Fruit fly (Drosophila melanogaster) whole organism, embryonic: ENCODE measurements around the gene CG17029.

Experiments used
- B-H2 ChIP-seq: fragments of 200-800 bp; sonication (Bioruptor generic); optimal IDR thresholded peaks from 2 replicates; lab custom pipeline; 2018; ENCODE audit warnings: missing biosample characterization, mild to moderate bottlenecking, missing genetic modification characterization
- Bgb ChIP-seq: fragments of 200-800 bp; sonication (Bioruptor generic); IDR thresholded peaks from 2 replicates; pipeline ENCODE4 v1.3.6; 2022; ENCODE audit warnings: missing biosample characterization, missing genetic modification characterization; ENCODE audit not compliant: partially characterized antibody
- CG12104 ChIP-seq: fragments of 200-800 bp; sonication (Bioruptor generic); optimal IDR thresholded peaks from 3 replicates; lab custom pipeline; 2016; ENCODE audit warnings: missing biosample characterization, missing genetic modification characterization
- CG15479 ChIP-seq: fragments of 200-800 bp; sonication (Bioruptor generic); optimal IDR thresholded peaks from 3 replicates; lab custom pipeline; 2019; ENCODE audit warnings: missing biosample characterization, mild to moderate bottlenecking, missing genetic modification characterization, moderate library complexity
- CG15514 ChIP-seq: fragments of 200-800 bp; sonication (Bioruptor generic); optimal IDR thresholded peaks from 3 replicates; lab custom pipeline; 2017; ENCODE audit warnings: missing biosample characterization, missing genetic modification characterization, mild to moderate bottlenecking, moderate library complexity, missing genetic modification reagents
- CG1647 ChIP-seq: fragments of 200-800 bp; sonication (Bioruptor generic); optimal IDR thresholded peaks from 3 replicates; lab custom pipeline; 2016; ENCODE audit warnings: missing biosample characterization, missing genetic modification characterization
- CG18262 ChIP-seq: fragments of 200-800 bp; optimal IDR thresholded peaks from 3 replicates; lab custom pipeline; 2019; ENCODE audit warnings: missing biosample characterization, mild to moderate bottlenecking, missing genetic modification characterization, moderate library complexity
- CG2116 ChIP-seq: fragments of 200-800 bp; sonication (Bioruptor generic); optimal IDR thresholded peaks from 3 replicates; lab custom pipeline; 2018; ENCODE audit warnings: missing biosample characterization, mild to moderate bottlenecking, missing genetic modification characterization
- CG31365 ChIP-seq: fragments of 200-800 bp; sonication (Bioruptor generic); optimal IDR thresholded peaks from 2 replicates; lab custom pipeline; 2018; ENCODE audit warnings: missing biosample characterization, mild to moderate bottlenecking, missing genetic modification characterization
- CG3281 ChIP-seq: fragments of 200-800 bp; sonication (Bioruptor generic); optimal IDR thresholded peaks from 3 replicates; lab custom pipeline; 2017; ENCODE audit warnings: missing biosample characterization, mild to moderate bottlenecking, missing genetic modification characterization
- CG34422 ChIP-seq: fragments of 200-800 bp; sonication (Bioruptor generic); IDR thresholded peaks from 3 replicates; pipeline ENCODE4 v1.3.6; 2022; ENCODE audit warnings: missing biosample characterization, missing genetic modification characterization
- CG8478 ChIP-seq: fragments of >200 bp; optimal IDR thresholded peaks from 2 replicates; lab custom pipeline; 2018
- CG9215 ChIP-seq: fragments of 200-800 bp; sonication (Bioruptor generic); IDR thresholded peaks from 2 replicates; pipeline ENCODE4 v1.3.6; 2022; ENCODE audit warnings: missing biosample characterization, missing genetic modification characterization
- CG9609 ChIP-seq: fragments of 200-800 bp; sonication (Bioruptor generic); optimal IDR thresholded peaks from 3 replicates; lab custom pipeline; 2016; ENCODE audit warnings: missing biosample characterization, missing genetic modification characterization
- CG9797 ChIP-seq: fragments of 200-800 bp; sonication (Bioruptor generic); optimal IDR thresholded peaks from 3 replicates; lab custom pipeline; 2018; ENCODE audit warnings: missing biosample characterization, mild to moderate bottlenecking, missing genetic modification characterization
- Camta ChIP-seq: fragments of 200-800 bp; sonication (Bioruptor generic); optimal IDR thresholded peaks from 2 replicates; lab custom pipeline; 2016; ENCODE audit warnings: missing biosample characterization, missing genetic modification characterization
- D19A ChIP-seq: fragments of 200-800 bp; optimal IDR thresholded peaks from 3 replicates; lab custom pipeline; 2019; ENCODE audit warnings: missing biosample characterization, mild to moderate bottlenecking, missing genetic modification characterization, moderate library complexity
- D19B ChIP-seq: fragments of 200-800 bp; sonication (Bioruptor generic); optimal IDR thresholded peaks from 2 replicates; lab custom pipeline; 2017; ENCODE audit warnings: missing biosample characterization, mild to moderate bottlenecking, missing genetic modification characterization
- HLH54F ChIP-seq: fragments of 200-800 bp; sonication (Bioruptor generic); optimal IDR thresholded peaks from 3 replicates; lab custom pipeline; 2016; ENCODE audit warnings: missing biosample characterization, missing genetic modification characterization
- HmgZ ChIP-seq: fragments of 200-800 bp; sonication (Bioruptor generic); optimal IDR thresholded peaks from 2 replicates; lab custom pipeline; 2018; ENCODE audit warnings: missing biosample characterization, mild to moderate bottlenecking, missing genetic modification characterization
- Lhr ChIP-seq: fragments of 200-800 bp; sonication (Bioruptor generic); optimal IDR thresholded peaks from 3 replicates; lab custom pipeline; 2017; ENCODE audit warnings: mild to moderate bottlenecking, missing biosample characterization, missing genetic modification reagents, missing genetic modification characterization
- Lpt ChIP-seq: fragments of >200 bp; optimal IDR thresholded peaks from 2 replicates; lab custom pipeline; 2018; ENCODE audit warnings: missing biosample characterization, missing genetic modification characterization
- NC2α ChIP-seq: fragments of 200-800 bp; sonication (Bioruptor generic); optimal IDR thresholded peaks from 2 replicates; lab custom pipeline; 2016; ENCODE audit warnings: missing biosample characterization, missing genetic modification characterization
- Xbp1 ChIP-seq: fragments of 200-800 bp; sonication (Bioruptor generic); optimal IDR thresholded peaks from 3 replicates; lab custom pipeline; 2016; ENCODE audit warnings: missing biosample characterization, mild to moderate bottlenecking, missing genetic modification characterization
- dpn ChIP-seq, 2 experiments: fragments of 200-800 bp; sonication (Bioruptor generic); optimal IDR thresholded peaks; 3 replicates each; lab custom pipeline; 2016; ENCODE audit warnings: missing biosample characterization in 2 of 2, missing genetic modification characterization in 2 of 2
- lbe ChIP-seq: fragments of 200-800 bp; sonication (Bioruptor generic); optimal IDR thresholded peaks from 2 replicates; lab custom pipeline; 2016; ENCODE audit warnings: missing biosample characterization, mild to moderate bottlenecking, missing genetic modification characterization
- lilli ChIP-seq: fragments of 200-800 bp; sonication (Bioruptor generic); optimal IDR thresholded peaks from 3 replicates; lab custom pipeline; 2016; ENCODE audit warnings: missing biosample characterization, missing genetic modification characterization
- pfk ChIP-seq: fragments of 200-800 bp; sonication (Bioruptor generic); optimal IDR thresholded peaks from 2 replicates; lab custom pipeline; 2018; ENCODE audit warnings: missing biosample characterization, mild to moderate bottlenecking, missing genetic modification characterization, moderate library complexity
- prd ChIP-seq, 3 experiments: fragments of >200 bp in 2 of 3; fragments of 200-800 bp in 1 of 3; sonication (Bioruptor generic) in 1 of 3; optimal IDR thresholded peaks in 2 of 3; IDR thresholded peaks in 1 of 3; 2 replicates in 2 of 3; 3 replicates in 1 of 3; pipeline versions ENCODE4 v1.3.6 to Lab custom; 2017 to 2022; ENCODE audit warnings: missing biosample characterization in 1 of 3, missing genetic modification characterization in 1 of 3
- pzg ChIP-seq: fragments of 200-800 bp; sonication (Bioruptor generic); optimal IDR thresholded peaks from 3 replicates; lab custom pipeline; 2018; ENCODE audit warnings: missing biosample characterization, mild to moderate bottlenecking, missing genetic modification characterization, moderate library complexity
- repo ChIP-seq: fragments of 200-800 bp; sonication (Bioruptor generic); optimal IDR thresholded peaks from 2 replicates; lab custom pipeline; 2016; ENCODE audit warnings: missing biosample characterization, missing genetic modification characterization
- ro ChIP-seq: fragments of 200-800 bp; sonication (Bioruptor generic); IDR thresholded peaks from 2 replicates; pipeline ENCODE4 v1.3.6; 2022; ENCODE audit warnings: missing biosample characterization, missing genetic modification characterization
- sd ChIP-seq: fragments of 200-800 bp; sonication (Bioruptor generic); optimal IDR thresholded peaks from 3 replicates; lab custom pipeline; 2018; ENCODE audit warnings: missing biosample characterization, mild to moderate bottlenecking, missing genetic modification characterization, moderate library complexity
- sob ChIP-seq: fragments of 200-800 bp; sonication (Bioruptor generic); IDR thresholded peaks from 2 replicates; pipeline ENCODE4 v1.3.6; 2022; ENCODE audit warnings: missing biosample characterization, missing genetic modification characterization
- sr ChIP-seq: fragments of 200-800 bp; sonication (Bioruptor generic); IDR thresholded peaks from 3 replicates; pipeline ENCODE4 v1.3.6; 2022; ENCODE audit warnings: missing biosample characterization, missing genetic modification characterization
- sug ChIP-seq: fragments of 200-800 bp; optimal IDR thresholded peaks from 2 replicates; lab custom pipeline; 2019; ENCODE audit warnings: missing biosample characterization, mild to moderate bottlenecking, missing genetic modification characterization, moderate library complexity
- trem ChIP-seq: fragments of 200-800 bp; optimal IDR thresholded peaks from 3 replicates; lab custom pipeline; 2019; ENCODE audit warnings: missing biosample characterization, mild to moderate bottlenecking, missing genetic modification characterization, moderate library complexity
- zfh1 ChIP-seq: fragments of 200-800 bp; sonication (Bioruptor generic); IDR thresholded peaks from 3 replicates; pipeline ENCODE4 v1.3.6; 2022; ENCODE audit warnings: missing biosample characterization, missing genetic modification characterization
- zfh2 ChIP-seq: fragments of 200-800 bp; sonication (Bioruptor generic); optimal IDR thresholded peaks from 2 replicates; lab custom pipeline; 2016; ENCODE audit warnings: missing biosample characterization, missing genetic modification characterization

The CG17029 gene

DNA sequence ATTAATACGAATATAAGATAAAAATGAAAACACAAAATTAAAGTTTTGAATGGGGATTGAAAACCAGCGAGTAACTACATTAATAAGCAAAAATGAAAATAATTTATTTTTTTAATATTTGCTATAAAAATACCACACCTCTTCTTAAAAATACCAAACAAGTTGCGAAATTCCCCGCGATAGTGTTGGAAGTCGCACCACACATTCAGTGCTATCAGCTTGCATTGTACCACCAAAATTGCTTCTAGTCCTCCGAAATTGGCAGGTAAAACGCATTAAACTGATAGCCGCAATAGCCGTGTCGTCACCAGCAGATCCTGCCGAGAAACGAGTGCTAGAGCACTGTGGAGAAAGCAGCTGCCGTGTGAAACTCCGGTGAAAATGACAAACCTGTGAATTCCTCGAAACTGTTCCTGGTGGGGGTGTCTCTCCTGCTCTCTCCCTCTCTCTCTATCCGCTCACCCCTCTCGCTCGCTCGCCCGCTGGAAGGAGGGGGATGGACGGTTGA lies 11.4 kb downstream of the CG17029 start, which contains the start of gene Hip14 (continued):
- peak; percentile 10 for TF ChIP-seq lbe (GFP tag; lab: Kevin White, UChicago)
- TF ChIP-seq Bgb (GFP tag; lab: Robert Waterston, UW), result peak; percentile 33; the same call in 1 of the 2 replicates
- peak; percentile 16 for TF ChIP-seq sug (tag; lab: Kevin White, UChicago)
- no peak for TF ChIP-seq dpn (GFP tag; optimal IDR thresholded peaks at IDR 0.05; lab: Kevin White, UChicago)
- TF ChIP-seq CG31365 (tag; lab: Kevin White, UChicago), result no peak
- TF ChIP-seq repo (GFP tag; lab: Kevin White, UChicago), result no peak
- TF ChIP-seq NC2α (GFP tag; lab: Kevin White, UChicago), result no peak
- peak; percentile 11 for TF ChIP-seq Xbp1 (GFP tag; lab: Kevin White, UChicago)
- TF ChIP-seq lilli, result peak; percentile 8
- 0 out of 3 replicates have a peak, but pooled peaks have one; percentile 38 for TF ChIP-seq zfh1
- no peak for TF ChIP-seq pfk (GFP tag; lab: Kevin White, UChicago)
- TF ChIP-seq CG3281 (GFP tag; lab: Kevin White, UChicago), result peak; percentile 6
- peak; percentile 21 for TF ChIP-seq CG1647 (GFP tag; lab: Kevin White, UChicago)
- no peak for TF ChIP-seq Lpt (GFP tag; lab: Kevin White, UChicago)
- TF ChIP-seq CG9797 (GFP tag; lab: Kevin White, UChicago), result peak; percentile 54
- peak; percentile 19 for TF ChIP-seq zfh2
- peak; percentile 56 for TF ChIP-seq CG15479 (GFP tag; lab: Kevin White, UChicago)
- TF ChIP-seq CG34422 (GFP tag; lab: Robert Waterston, UW), result peak; percentile 78; the same call in 2 of the 3 replicates
- peak; percentile 52 for TF ChIP-seq CG2116
- peak; percentile 0 for TF ChIP-seq HLH54F (GFP tag; lab: Kevin White, UChicago)
- TF ChIP-seq CG9215 (GFP tag; lab: Robert Waterston, UW), result no peak
- no peak for TF ChIP-seq CG9609 (GFP tag; lab: Kevin White, UChicago)
- peak; percentile 31 for TF ChIP-seq CG15514 (GFP tag; lab: Kevin White, UChicago)
- peak; percentile 52 for TF ChIP-seq pzg (GFP tag; lab: Kevin White, UChicago)
- TF ChIP-seq D19B (GFP tag; lab: Kevin White, UChicago), result no peak
- no peak for TF ChIP-seq B-H2 (GFP tag; lab: Kevin White, UChicago)
- TF ChIP-seq sob, result peak; percentile 28; the same call in 1 of the 2 replicates
- TF ChIP-seq CG8478 (lab: Kevin White, UChicago), result peak; percentile 58
- peak; percentile 18 for TF ChIP-seq HmgZ (tag; lab: Kevin White, UChicago)
- TF ChIP-seq ro (GFP tag; lab: Robert Waterston, UW), result no peak
- no peak for TF ChIP-seq D19A
- peak; percentile 64 for TF ChIP-seq trem (tag; lab: Kevin White, UChicago)
- no peak for TF ChIP-seq prd (optimal IDR thresholded peaks at IDR 0.05; lab: Kevin White, UChicago)
- TF ChIP-seq prd (GFP tag; IDR thresholded peaks at IDR 0.05; lab: Robert Waterston, UW), result 0 out of 3 replicates have a peak, but pooled peaks have one; percentile 17
- peak; percentile 55 for TF ChIP-seq CG12104 (GFP tag; lab: Kevin White, UChicago)
- peak; percentile 42 for TF ChIP-seq Lhr (GFP tag; lab: Kevin White, UChicago)
- TF ChIP-seq CG18262 (tag; lab: Kevin White, UChicago), result peak; percentile 32

DNA sequence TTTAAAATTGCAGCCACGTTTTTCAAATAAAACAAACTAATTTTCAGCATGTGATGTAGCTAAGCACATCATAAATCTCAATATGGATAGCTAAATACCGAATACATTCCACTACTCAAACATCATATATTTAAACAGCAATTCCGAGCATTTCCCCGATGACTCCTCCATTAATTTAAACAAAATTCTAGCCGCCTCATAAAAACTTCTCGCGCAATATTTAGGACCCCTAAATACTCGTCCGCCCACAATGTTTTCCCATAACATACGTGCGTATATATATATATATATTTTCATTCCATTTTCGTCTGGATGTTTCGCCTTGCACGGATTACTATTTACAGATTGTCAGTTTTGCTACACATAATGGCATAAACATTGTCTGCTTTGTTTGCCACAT lies 19.3 kb downstream of the CG17029 start:
- TF ChIP-seq HLH54F (GFP tag; lab: Kevin White, UChicago) (no peak), sd (tag; lab: Kevin White, UChicago) (peak; percentile 96), Camta (GFP tag; lab: Kevin White, UChicago) (no peak), sr (peak; percentile 74; the same call in 2 of the 3 replicates)
